Fruit fly (Drosophila melanogaster) whole organism, embryonic: ENCODE measurements around the gene Hmt4-20.
A peak's percentile ranks its signal among the peaks of the same experiment; 100 is the strongest.

Experiments used
- BtbVII ChIP-seq: fragments of 200-800 bp; sonication (Bioruptor generic); optimal IDR thresholded peaks from 3 replicates; lab custom pipeline; 2017; ENCODE audit warnings: missing biosample characterization, mild to moderate bottlenecking, missing genetic modification characterization
- C15 ChIP-seq: fragments of 200-800 bp; sonication (Bioruptor generic); IDR thresholded peaks from 3 replicates; pipeline ENCODE4 v1.3.6; 2022; ENCODE audit warnings: missing biosample characterization, missing genetic modification characterization
- CG10654 ChIP-seq: fragments of 200-800 bp; sonication (Bioruptor generic); optimal IDR thresholded peaks from 2 replicates; lab custom pipeline; 2016; ENCODE audit warnings: missing biosample characterization, missing genetic modification characterization
- CG11560 ChIP-seq: fragments of 200-800 bp; sonication (Bioruptor generic); IDR thresholded peaks from 3 replicates; pipeline ENCODE4 v1.3.6; 2022; ENCODE audit warnings: missing biosample characterization, missing genetic modification characterization
- CG13775 ChIP-seq: fragments of 200-800 bp; sonication (Bioruptor generic); optimal IDR thresholded peaks from 3 replicates; lab custom pipeline; 2017; ENCODE audit warnings: missing biosample characterization, mild to moderate bottlenecking, missing genetic modification characterization
- CG1529 ChIP-seq: fragments of 200-800 bp; sonication (Bioruptor generic); optimal IDR thresholded peaks from 3 replicates; lab custom pipeline; 2018; ENCODE audit warnings: missing biosample characterization, missing genetic modification characterization
- CG18476 ChIP-seq: fragments of 200-800 bp; sonication (Bioruptor generic); optimal IDR thresholded peaks from 2 replicates; lab custom pipeline; 2016; ENCODE audit warnings: missing biosample characterization, mild to moderate bottlenecking, missing genetic modification characterization
- CG2116 ChIP-seq: fragments of 200-800 bp; sonication (Bioruptor generic); optimal IDR thresholded peaks from 3 replicates; lab custom pipeline; 2018; ENCODE audit warnings: missing biosample characterization, mild to moderate bottlenecking, missing genetic modification characterization
- CG2202 ChIP-seq: fragments of 200-800 bp; sonication (Bioruptor generic); optimal IDR thresholded peaks from 2 replicates; lab custom pipeline; 2018; ENCODE audit warnings: missing biosample characterization, mild to moderate bottlenecking, missing genetic modification characterization
- CG2875 ChIP-seq: fragments of 200-800 bp; sonication (Bioruptor generic); optimal IDR thresholded peaks from 2 replicates; lab custom pipeline; 2017; ENCODE audit warnings: missing biosample characterization, mild to moderate bottlenecking, missing genetic modification characterization, missing genetic modification reagents
- CG32772 ChIP-seq: fragments of 200-800 bp; sonication (Bioruptor generic); IDR thresholded peaks from 2 replicates; pipeline ENCODE4 v1.3.6; 2022; ENCODE audit warnings: missing biosample characterization, missing genetic modification characterization
- CG34376 ChIP-seq: fragments of 200-800 bp; sonication (Bioruptor generic); optimal IDR thresholded peaks from 2 replicates; lab custom pipeline; 2018; ENCODE audit warnings: missing biosample characterization, mild to moderate bottlenecking, missing genetic modification characterization
- CG3838 ChIP-seq: fragments of 200-800 bp; sonication (Bioruptor generic); optimal IDR thresholded peaks from 3 replicates; lab custom pipeline; 2016; ENCODE audit warnings: missing biosample characterization, missing genetic modification characterization
- CG3847 ChIP-seq: fragments of 200-800 bp; sonication (Bioruptor generic); IDR thresholded peaks from 2 replicates; pipeline ENCODE4 v1.3.6; 2022; ENCODE audit warnings: missing biosample characterization, missing genetic modification characterization
- CG43689 ChIP-seq: fragments of 200-800 bp; sonication (Bioruptor generic); IDR thresholded peaks from 2 replicates; pipeline ENCODE4 v1.3.6; 2022; ENCODE audit warnings: missing biosample characterization, missing genetic modification characterization
- CG4424 ChIP-seq: fragments of 200-800 bp; sonication (Bioruptor generic); optimal IDR thresholded peaks from 3 replicates; lab custom pipeline; 2016; ENCODE audit warnings: missing biosample characterization, missing genetic modification characterization
- CG6683 ChIP-seq: fragments of 200-800 bp; sonication (Bioruptor generic); optimal IDR thresholded peaks from 2 replicates; lab custom pipeline; 2017; ENCODE audit warnings: missing biosample characterization, mild to moderate bottlenecking, missing genetic modification characterization, missing genetic modification reagents
- CG8281 ChIP-seq: fragments of 200-800 bp; sonication (Bioruptor generic); optimal IDR thresholded peaks from 2 replicates; lab custom pipeline; 2018; ENCODE audit warnings: missing biosample characterization, mild to moderate bottlenecking, missing genetic modification characterization, moderate library complexity
- CG8359 ChIP-seq: fragments of 200-800 bp; sonication (Bioruptor generic); optimal IDR thresholded peaks from 2 replicates; lab custom pipeline; 2017; ENCODE audit warnings: missing biosample characterization, mild to moderate bottlenecking, missing genetic modification characterization, borderline replicate concordance
- CG9876 ChIP-seq: fragments of 200-800 bp; sonication (Bioruptor generic); optimal IDR thresholded peaks from 2 replicates; lab custom pipeline; 2016; ENCODE audit warnings: missing biosample characterization, missing genetic modification characterization
- Chrac-16 ChIP-seq: fragments of 200-800 bp; sonication (Bioruptor generic); optimal IDR thresholded peaks from 3 replicates; lab custom pipeline; 2016; ENCODE audit warnings: missing biosample characterization, missing genetic modification characterization
- Drgx ChIP-seq: fragments of 200-800 bp; sonication (Bioruptor generic); IDR thresholded peaks from 2 replicates; pipeline ENCODE4 v1.3.6; 2022; ENCODE audit warnings: missing biosample characterization, missing genetic modification characterization
- HLH3B ChIP-seq: fragments of 200-800 bp; sonication (Bioruptor generic); IDR thresholded peaks from 2 replicates; pipeline ENCODE4 v1.3.6; 2022; ENCODE audit warnings: missing biosample characterization, missing genetic modification characterization
- HmgD ChIP-seq: fragments of 200-800 bp; sonication (Bioruptor generic); optimal IDR thresholded peaks from 3 replicates; lab custom pipeline; 2016; ENCODE audit warnings: missing biosample characterization, missing genetic modification characterization
- MBD-R2 ChIP-seq: fragments of 200-800 bp; sonication (Bioruptor generic); IDR thresholded peaks from 2 replicates; pipeline ENCODE4 v1.3.6; 2022; ENCODE audit warnings: missing biosample characterization, missing genetic modification characterization
- NK7.1 ChIP-seq: fragments of 200-800 bp; sonication (Bioruptor generic); optimal IDR thresholded peaks from 3 replicates; lab custom pipeline; 2016; ENCODE audit warnings: missing biosample characterization, missing genetic modification characterization
- NfI ChIP-seq: fragments of 200-800 bp; sonication (Bioruptor generic); optimal IDR thresholded peaks from 3 replicates; lab custom pipeline; 2018; ENCODE audit warnings: missing biosample characterization, mild to moderate bottlenecking, missing genetic modification characterization, moderate library complexity
- Oaz ChIP-seq: fragments of 200-800 bp; sonication (Bioruptor generic); IDR thresholded peaks from 2 replicates; pipeline ENCODE4 v1.3.6; 2022; ENCODE audit warnings: missing biosample characterization, missing genetic modification characterization
- Opbp ChIP-seq: fragments of 200-800 bp; sonication (Bioruptor generic); IDR thresholded peaks from 3 replicates; pipeline ENCODE4 v1.3.6; 2022; ENCODE audit warnings: missing biosample characterization, missing genetic modification characterization; ENCODE audit not compliant: partially characterized antibody
- Sry-β ChIP-seq: fragments of 200-800 bp; sonication (Bioruptor generic); optimal IDR thresholded peaks from 2 replicates; lab custom pipeline; 2018; ENCODE audit warnings: missing biosample characterization, mild to moderate bottlenecking, missing genetic modification characterization, moderate library complexity
- ash1 ChIP-seq: fragments of 200-800 bp; sonication (Bioruptor generic); optimal IDR thresholded peaks from 2 replicates; lab custom pipeline; 2018; ENCODE audit warnings: missing biosample characterization, mild to moderate bottlenecking, missing genetic modification characterization
- btn ChIP-seq: fragments of 200-800 bp; sonication (Bioruptor generic); optimal IDR thresholded peaks from 2 replicates; lab custom pipeline; 2016; ENCODE audit warnings: missing biosample characterization, missing genetic modification characterization
- corto ChIP-seq: fragments of 200-800 bp; sonication (Bioruptor generic); optimal IDR thresholded peaks from 2 replicates; lab custom pipeline; 2016; ENCODE audit warnings: missing biosample characterization, mild to moderate bottlenecking, missing genetic modification characterization, moderate library complexity
- emc ChIP-seq: fragments of 200-800 bp; sonication (Bioruptor generic); optimal IDR thresholded peaks from 2 replicates; lab custom pipeline; 2016; ENCODE audit warnings: missing biosample characterization, missing genetic modification characterization
- fd3F ChIP-seq: fragments of 200-800 bp; sonication (Bioruptor generic); optimal IDR thresholded peaks from 2 replicates; lab custom pipeline; 2018; ENCODE audit warnings: missing biosample characterization, mild to moderate bottlenecking, missing genetic modification characterization, moderate library complexity
- ftz-f1 ChIP-seq: fragments of 200-800 bp; sonication (Bioruptor generic); optimal IDR thresholded peaks from 2 replicates; lab custom pipeline; 2016; ENCODE audit warnings: missing biosample characterization, missing genetic modification characterization
- gcm2 ChIP-seq: fragments of 200-800 bp; sonication (Bioruptor generic); optimal IDR thresholded peaks from 2 replicates; lab custom pipeline; 2016; ENCODE audit warnings: missing biosample characterization, missing genetic modification characterization
- gsb-n ChIP-seq: fragments of 200-800 bp; sonication (Bioruptor generic); optimal IDR thresholded peaks from 3 replicates; lab custom pipeline; 2018; ENCODE audit warnings: missing biosample characterization, mild to moderate bottlenecking, missing genetic modification characterization
- gt ChIP-seq: fragments of 200-800 bp; sonication (Bioruptor generic); IDR thresholded peaks from 2 replicates; pipeline ENCODE4 v1.3.6; 2022; ENCODE audit warnings: missing biosample characterization, missing genetic modification characterization
- ham ChIP-seq: fragments of 200-800 bp; sonication (Bioruptor generic); IDR thresholded peaks from 2 replicates; pipeline ENCODE4 v1.3.6; 2022; ENCODE audit warnings: missing biosample characterization, missing genetic modification characterization
- ind ChIP-seq: fragments of 200-800 bp; sonication (Bioruptor generic); optimal IDR thresholded peaks from 3 replicates; lab custom pipeline; 2016; ENCODE audit warnings: missing biosample characterization, missing genetic modification characterization
- lab ChIP-seq: fragments of 200-800 bp; sonication (Bioruptor generic); optimal IDR thresholded peaks from 3 replicates; lab custom pipeline; 2017; ENCODE audit warnings: missing biosample characterization, missing genetic modification characterization, mild to moderate bottlenecking, moderate library complexity, missing genetic modification reagents
- salm ChIP-seq: fragments of 200-800 bp; sonication (Bioruptor generic); optimal IDR thresholded peaks from 2 replicates; lab custom pipeline; 2018; ENCODE audit warnings: missing biosample characterization, mild to moderate bottlenecking, missing genetic modification characterization
- sc ChIP-seq, 3 experiments: fragments of >200 bp in 2 of 3; fragments of 200-800 bp in 1 of 3; sonication (Bioruptor generic) in 1 of 3; optimal IDR thresholded peaks; 2 replicates in 2 of 3; 3 replicates in 1 of 3; lab custom pipeline; 2017; ENCODE audit warnings: mild to moderate bottlenecking in 1 of 3, missing biosample characterization in 1 of 3, missing genetic modification characterization in 1 of 3, missing genetic modification reagents in 1 of 3
- sima ChIP-seq: fragments of 200-800 bp; sonication (Bioruptor generic); optimal IDR thresholded peaks from 2 replicates; lab custom pipeline; 2016; ENCODE audit warnings: missing biosample characterization, missing genetic modification characterization
- tgo ChIP-seq: fragments of 200-800 bp; sonication (Bioruptor generic); IDR thresholded peaks from 3 replicates; pipeline ENCODE4 v1.3.6; 2022; ENCODE audit warnings: missing biosample characterization, missing genetic modification characterization
- tin ChIP-seq: fragments of 200-800 bp; sonication (Bioruptor generic); optimal IDR thresholded peaks from 3 replicates; lab custom pipeline; 2016; ENCODE audit warnings: missing biosample characterization, missing genetic modification characterization
- trh ChIP-seq: fragments of 200-800 bp; sonication (Bioruptor generic); optimal IDR thresholded peaks from 2 replicates; lab custom pipeline; 2016; ENCODE audit warnings: missing biosample characterization, missing genetic modification characterization
- tx ChIP-seq: fragments of 200-800 bp; sonication (Bioruptor generic); optimal IDR thresholded peaks from 2 replicates; lab custom pipeline; 2016; ENCODE audit warnings: missing biosample characterization, missing genetic modification characterization

Hmt4-20 gene

DNA sequence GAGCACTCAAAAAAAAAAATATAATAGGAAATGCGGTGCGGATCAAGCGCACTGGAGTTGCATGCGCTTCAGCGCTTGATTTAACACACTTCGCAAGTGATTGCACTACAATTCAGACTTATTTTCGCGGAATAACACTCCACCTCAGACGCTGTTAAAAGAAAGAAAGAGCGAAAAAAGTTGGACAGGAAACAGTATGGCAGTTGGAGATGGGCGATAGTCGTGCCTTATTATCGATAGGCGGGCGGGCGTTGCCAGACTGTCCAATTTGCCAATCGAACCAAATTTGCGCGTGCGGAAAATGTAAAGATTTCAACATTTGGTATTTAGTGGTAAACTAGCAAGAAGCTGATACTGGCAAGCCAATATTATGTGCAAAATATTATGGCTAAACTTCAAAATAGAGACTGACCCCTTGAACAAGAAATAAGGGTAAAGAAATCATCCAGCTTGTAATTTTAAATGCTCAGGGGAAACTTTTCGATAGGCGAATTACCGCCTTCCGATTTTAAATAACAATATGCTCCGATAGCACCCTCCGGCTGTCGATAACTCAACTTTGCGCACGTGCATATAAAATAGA, 26.5 kb downstream of the Hmt4-20 start, which contains the start of the genes RpL36 and Mybbp1A (continued):
- TF ChIP-seq CG2116 (GFP tag; lab: Kevin White, UChicago) (peak; percentile 93), emc (peak; percentile 80), CG11560 (tag; lab: Robert Waterston, UW) (peak; percentile 42; the same call in 1 of the 3 replicates), Chrac-16 (GFP tag; lab: Kevin White, UChicago) (peak; percentile 51), CG32772 (GFP tag; lab: Robert Waterston, UW) (peak; percentile 70), CG13775 (GFP tag; lab: Kevin White, UChicago) (peak; percentile 82), ash1 (GFP tag; lab: Kevin White, UChicago) (peak; percentile 50), HmgD (peak; percentile 79), CG6683 (GFP tag; lab: Kevin White, UChicago) (peak; percentile 56), CG8281 (tag; lab: Kevin White, UChicago) (no peak), sc (optimal IDR thresholded peaks at IDR 0.05; lab: Kevin White, UChicago) (no peak), sc (GFP tag; optimal IDR thresholded peaks at IDR 0.05; lab: Kevin White, UChicago) (peak; percentile 57), CG1529 (GFP tag; lab: Kevin White, UChicago) (peak; percentile 23), NfI (peak; percentile 86), Sry-β (GFP tag; lab: Kevin White, UChicago) (no peak), ham (GFP tag; lab: Robert Waterston, UW) (no peak), Drgx (GFP tag; lab: Robert Waterston, UW) (peak; percentile 33; the same call in 1 of the 2 replicates), sima (peak; percentile 24), fd3F (GFP tag; lab: Kevin White, UChicago) (peak; percentile 55), ftz-f1 (peak; percentile 54), gsb-n (no peak), ind (GFP tag; lab: Kevin White, UChicago) (peak; percentile 53), CG18476 (GFP tag; lab: Kevin White, UChicago) (peak; percentile 9), gcm2 (GFP tag; lab: Kevin White, UChicago) (peak; percentile 41), gt (no peak), CG4424 (GFP tag; lab: Kevin White, UChicago) (peak; percentile 63), Oaz (GFP tag; lab: Robert Waterston, UW) (peak; percentile 38; the same call in 1 of the 2 replicates), CG9876 (GFP tag; lab: Kevin White, UChicago) (peak; percentile 78), salm (tag; lab: Kevin White, UChicago) (no peak), CG3847 (GFP tag; lab: Robert Waterston, UW) (peak; percentile 79), CG34376 (GFP tag; lab: Kevin White, UChicago) (peak; percentile 84), tin (GFP tag; lab: Kevin White, UChicago) (peak; percentile 65), tgo (peak; percentile 39; the same call in 2 of the 3 replicates), tx (GFP tag; lab: Kevin White, UChicago) (peak; percentile 57), CG8359 (GFP tag; lab: Kevin White, UChicago) (peak; percentile 8), CG3838 (peak; percentile 50), C15 (GFP tag; lab: Robert Waterston, UW) (no peak), CG10654 (GFP tag; lab: Kevin White, UChicago) (peak; percentile 62), CG2875 (GFP tag; lab: Kevin White, UChicago) (peak; percentile 72), lab (peak; percentile 87), HLH3B (GFP tag; lab: Robert Waterston, UW) (peak; percentile 28; the same call in 1 of the 2 replicates), corto (GFP tag; lab: Kevin White, UChicago) (no peak), BtbVII (peak; percentile 73), CG43689 (GFP tag; lab: Robert Waterston, UW) (peak; percentile 37; the same call in 1 of the 2 replicates), CG2202 (tag; lab: Kevin White, UChicago) (peak; percentile 48), NK7.1 (GFP tag; lab: Kevin White, UChicago) (peak; percentile 67), MBD-R2 (GFP tag; lab: Robert Waterston, UW) (0 out of 2 replicates have a peak, but pooled peaks have one; percentile 42), Opbp (GFP tag; lab: Robert Waterston, UW) (peak; percentile 88), btn (GFP tag; lab: Kevin White, UChicago) (peak; percentile 42), trh (GFP tag; lab: Kevin White, UChicago) (peak; percentile 50)
